Fruit fly (Drosophila melanogaster): Measurements from ENCODE around the gene spidey.

The spidey gene

dm6 chrX:7908239-7909068, at the start of gene spidey, which contains the start of gene dpr14:
Gene spidey (plus strand): TSS chrX:7908931.
Gene dpr14 (minus strand): TSS chrX:7908286.
- peak; percentile 85 for TF ChIP-seq CG17801 (GFP tag; optimal IDR thresholded peaks at IDR 0.05; ENCODE audit: partially characterized antibody)

dm6 chrX:7866868-7867267, 41.9 kb upstream of the spidey start, which contains the start of gene Ir7b:
Gene Ir7b (minus strand): TSS chrX:7866968.
- TF ChIP-seq CG17801 (GFP tag; optimal IDR thresholded peaks at IDR 0.05; ENCODE audit: partially characterized antibody) = no peak

dm6 chrX:7873172-7873930, 35.4 kb upstream of the spidey start, which contains the start of gene dec:
Gene dec (minus strand): TSS chrX:7873222.
- TF ChIP-seq CG17801 (GFP tag; optimal IDR thresholded peaks at IDR 0.05; ENCODE audit: partially characterized antibody) = peak; percentile 74

- TF ChIP-seq CG17801 (GFP tag; optimal IDR thresholded peaks at IDR 0.05; ENCODE audit: partially characterized antibody) = no peak
These were observed 34.6 kb upstream of the spidey start, which contains the start of gene Ir7c for dm6 chrX:7874094-7874493. Gene Ir7c (plus strand): TSS chrX:7874394.

dm6 chrX:7878736-7879135, 30.0 kb upstream of the spidey start, which contains the start of gene Ir7d:
Gene Ir7d (minus strand): TSS chrX:7878836.
- TF ChIP-seq CG17801 (GFP tag; optimal IDR thresholded peaks at IDR 0.05; ENCODE audit: partially characterized antibody) = no peak

- TF ChIP-seq CG17801 (GFP tag; optimal IDR thresholded peaks at IDR 0.05; ENCODE audit: partially characterized antibody) = no peak
These were observed 27.2 kb upstream of the spidey start, which contains the start of gene Ir7e for dm6 chrX:7881579-7881978. Gene Ir7e (minus strand): TSS chrX:7881679.

dm6 chrX:7883926-7884325, 24.8 kb upstream of the spidey start, which contains the start of gene Ir7f:
Gene Ir7f (minus strand): TSS chrX:7884026.
- TF ChIP-seq CG17801 (GFP tag; optimal IDR thresholded peaks at IDR 0.05; ENCODE audit: partially characterized antibody) = no peak

- TF ChIP-seq CG17801 (GFP tag; optimal IDR thresholded peaks at IDR 0.05; ENCODE audit: partially characterized antibody) = no peak
These were observed 24.4 kb upstream of the spidey start, which contains the start of gene Ir7g for dm6 chrX:7884360-7884759. Gene Ir7g (plus strand): TSS chrX:7884660.

- peak; percentile 84 for TF ChIP-seq CG17801 (GFP tag; optimal IDR thresholded peaks at IDR 0.05; ENCODE audit: partially characterized antibody)
These were observed 20.2 kb upstream of the spidey start, which contains the start of gene Acat1 for dm6 chrX:7888386-7889024. Gene Acat1 (minus strand): TSS chrX:7888785.

- TF ChIP-seq CG17801 (GFP tag; optimal IDR thresholded peaks at IDR 0.05; ENCODE audit: partially characterized antibody) = no peak
These were observed 16.9 kb upstream of the spidey start, which contains the start of gene Nek2 for dm6 chrX:7891596-7892538. Gene Nek2 (minus strand): TSS chrX:7891646.

dm6 chrX:7892539-7892899, 16.2 kb upstream of the spidey start:
- peak; percentile 3 for TF ChIP-seq CG17801 (GFP tag; optimal IDR thresholded peaks at IDR 0.05; ENCODE audit: partially characterized antibody)

dm6 chrX:7893411-7894122, 15.2 kb upstream of the spidey start, which contains the start of the genes CG45089, ND-MNLL and p115:
Gene CG45089 (minus strand): TSS chrX:7893798.
Gene ND-MNLL (minus strand): TSS chrX:7893798.
Gene p115 (plus strand): TSS chrX:7894031.
- TF ChIP-seq CG17801 (GFP tag; optimal IDR thresholded peaks at IDR 0.05; ENCODE audit: partially characterized antibody) = peak; percentile 73

- TF ChIP-seq CG17801 (GFP tag; optimal IDR thresholded peaks at IDR 0.05; ENCODE audit: partially characterized antibody) = no peak
These were observed 8.1 kb upstream of the spidey start for dm6 chrX:7900659-7901058.
